Worm (Caenorhabditis elegans) whole organism, late embryonic: ENCODE measurements around the gene F13B12.4.
A peak's percentile ranks its signal among the peaks of the same experiment; 100 is the strongest.

ENCODE experiments used
- C38D4.7 ChIP-seq: fragments of 200-800 bp; sonication (Bioruptor generic); optimal IDR thresholded peaks from 2 replicates; lab custom pipeline; 2018; ENCODE audit warnings: mild to moderate bottlenecking, missing genetic modification characterization, moderate library complexity, missing compliant biosample characterization
- F13H6.1 ChIP-seq: sonication (generic microtip); optimal IDR thresholded peaks from 2 replicates; lab custom pipeline; 2016; ENCODE audit warnings: missing genetic modification characterization, missing compliant biosample characterization
- K02D7.2 ChIP-seq: sonication (generic microtip); optimal IDR thresholded peaks from 2 replicates; lab custom pipeline; 2017; ENCODE audit warnings: mild to moderate bottlenecking, missing genetic modification characterization, missing compliant biosample characterization
- ahr-1 ChIP-seq: sonication (generic microtip); optimal IDR thresholded peaks from 2 replicates; lab custom pipeline; 2016; ENCODE audit warnings: missing genetic modification characterization, missing compliant biosample characterization
- ceh-18 ChIP-seq: sonication (generic microtip); optimal IDR thresholded peaks from 2 replicates; lab custom pipeline; 2016; ENCODE audit warnings: missing genetic modification characterization, missing compliant biosample characterization
- ceh-19 ChIP-seq: fragments of 200-800 bp; sonication (Bioruptor generic); optimal IDR thresholded peaks from 2 replicates; lab custom pipeline; 2018; ENCODE audit warnings: mild to moderate bottlenecking, missing genetic modification characterization, missing compliant biosample characterization
- ceh-22 ChIP-seq: sonication (generic microtip); optimal IDR thresholded peaks from 2 replicates; lab custom pipeline; 2017; ENCODE audit warnings: missing biosample characterization, missing genetic modification characterization
- ceh-24 ChIP-seq: sonication (generic microtip); optimal IDR thresholded peaks from 2 replicates; lab custom pipeline; 2016; ENCODE audit warnings: mild to moderate bottlenecking, missing genetic modification characterization, missing compliant biosample characterization
- ceh-30 ChIP-seq: fragments of 150-350 bp; optimal IDR thresholded peaks from 2 replicates; lab custom pipeline; 2014; ENCODE audit warnings: missing biosample characterization, missing genetic modification characterization
- ceh-34 ChIP-seq: sonication (generic microtip); optimal IDR thresholded peaks from 2 replicates; lab custom pipeline; 2016; ENCODE audit warnings: mild to moderate bottlenecking, missing genetic modification characterization, missing compliant biosample characterization
- ceh-48 ChIP-seq: sonication (generic microtip); optimal IDR thresholded peaks from 2 replicates; lab custom pipeline; 2016; ENCODE audit warnings: missing genetic modification characterization, inconsistent platforms, missing compliant biosample characterization
- ceh-6 ChIP-seq: fragments of 200-800 bp; sonication (Bioruptor generic); optimal IDR thresholded peaks from 2 replicates; lab custom pipeline; 2018; ENCODE audit warnings: mild to moderate bottlenecking, missing genetic modification characterization, missing compliant biosample characterization
- che-1 ChIP-seq: sonication (generic microtip); optimal IDR thresholded peaks from 2 replicates; lab custom pipeline; 2016; ENCODE audit warnings: mild to moderate bottlenecking, missing genetic modification characterization, missing compliant biosample characterization
- dve-1 ChIP-seq: sonication (generic microtip); optimal IDR thresholded peaks from 2 replicates; lab custom pipeline; 2017; ENCODE audit warnings: antibody characterized with exemption, mild to moderate bottlenecking, missing genetic modification characterization, missing compliant biosample characterization
- elt-2 ChIP-seq: sonication (generic microtip); optimal IDR thresholded peaks from 2 replicates; lab custom pipeline; 2016; ENCODE audit warnings: missing genetic modification reagents, missing genetic modification characterization, missing compliant biosample characterization
- ets-4 ChIP-seq: sonication (generic microtip); optimal IDR thresholded peaks from 2 replicates; lab custom pipeline; 2016; ENCODE audit warnings: missing genetic modification characterization, missing compliant biosample characterization
- eyg-1 ChIP-seq: sonication (generic microtip); optimal IDR thresholded peaks from 2 replicates; lab custom pipeline; 2016; ENCODE audit warnings: missing genotype, missing genetic modification characterization, missing compliant biosample characterization
- fax-1 ChIP-seq: sonication (generic microtip); optimal IDR thresholded peaks from 2 replicates; lab custom pipeline; 2016; ENCODE audit warnings: missing genotype, missing genetic modification characterization, missing compliant biosample characterization
- fkh-10 ChIP-seq: fragments of 150-350 bp; optimal IDR thresholded peaks from 2 replicates; lab custom pipeline; 2014; ENCODE audit warnings: missing biosample characterization, missing genetic modification reagents, missing genetic modification characterization
- gmeb-2 ChIP-seq: sonication (generic microtip); optimal IDR thresholded peaks from 2 replicates; lab custom pipeline; 2016; ENCODE audit warnings: missing genetic modification characterization, inconsistent platforms, missing compliant biosample characterization
- hlh-13 ChIP-seq: fragments of 200-800 bp; sonication (Bioruptor generic); optimal IDR thresholded peaks from 2 replicates; lab custom pipeline; 2018; ENCODE audit warnings: mild to moderate bottlenecking, missing genetic modification characterization, missing compliant biosample characterization
- hlh-15 ChIP-seq: sonication (generic microtip); optimal IDR thresholded peaks from 2 replicates; lab custom pipeline; 2016; ENCODE audit warnings: missing genetic modification characterization, missing compliant biosample characterization
- hlh-8 ChIP-seq: sonication (generic microtip); optimal IDR thresholded peaks from 2 replicates; lab custom pipeline; 2016; ENCODE audit warnings: missing genotype, missing genetic modification characterization, missing compliant biosample characterization
- madf-2 ChIP-seq: sonication (generic microtip); optimal IDR thresholded peaks from 2 replicates; lab custom pipeline; 2017; ENCODE audit warnings: missing genetic modification characterization, missing compliant biosample characterization
- odd-2 ChIP-seq: sonication (generic microtip); optimal IDR thresholded peaks from 2 replicates; lab custom pipeline; 2017; ENCODE audit warnings: antibody characterized with exemption, mild to moderate bottlenecking, missing genetic modification characterization, missing compliant biosample characterization
- pat-9 ChIP-seq: fragments of 200-800 bp; sonication (Bioruptor generic); optimal IDR thresholded peaks from 2 replicates; lab custom pipeline; 2018; ENCODE audit warnings: mild to moderate bottlenecking, missing genetic modification characterization, moderate library complexity, missing compliant biosample characterization
- pax-1 ChIP-seq: fragments of 150-350 bp; optimal IDR thresholded peaks from 2 replicates; lab custom pipeline; 2014; ENCODE audit warnings: missing biosample characterization, missing genetic modification characterization
- pros-1 ChIP-seq: fragments of 150-350 bp; optimal IDR thresholded peaks from 2 replicates; lab custom pipeline; 2014; ENCODE audit warnings: missing biosample characterization, missing genetic modification reagents, missing genetic modification characterization
- ref-2 ChIP-seq: sonication (generic microtip); optimal IDR thresholded peaks from 2 replicates; lab custom pipeline; 2016; ENCODE audit warnings: missing genetic modification characterization, missing compliant biosample characterization
- syd-9 ChIP-seq: sonication (generic microtip); optimal IDR thresholded peaks from 2 replicates; lab custom pipeline; 2016; ENCODE audit warnings: mild to moderate bottlenecking, missing genetic modification characterization, moderate library complexity, missing compliant biosample characterization
- tbx-2 ChIP-seq: sonication (generic microtip); optimal IDR thresholded peaks from 2 replicates; lab custom pipeline; 2016; ENCODE audit warnings: missing genetic modification characterization, missing compliant biosample characterization
- ttx-3 ChIP-seq: sonication (generic microtip); optimal IDR thresholded peaks from 2 replicates; lab custom pipeline; 2016; ENCODE audit warnings: missing genetic modification reagents, missing genetic modification characterization, missing compliant biosample characterization
- unc-3 ChIP-seq, 2 experiments: fragments of 200-800 bp in 1 of 2; sonication (Bioruptor generic) in 1 of 2; sonication (generic microtip) in 1 of 2; conservative IDR thresholded peaks in 1 of 2; optimal IDR thresholded peaks in 1 of 2; 2 replicates each; pipeline versions ENCODE4 v1.3.6 to Lab custom; 2016 to 2022; ENCODE audit warnings: missing compliant biosample characterization in 2 of 2, missing genetic modification characterization in 2 of 2, missing genetic modification reagents in 1 of 2
- unc-42 ChIP-seq: sonication (generic microtip); optimal IDR thresholded peaks from 2 replicates; lab custom pipeline; 2016; ENCODE audit warnings: missing genotype, missing genetic modification characterization, missing compliant biosample characterization
- unc-55 ChIP-seq: sonication (generic microtip); optimal IDR thresholded peaks from 2 replicates; lab custom pipeline; 2017; ENCODE audit warnings: missing biosample characterization, missing genetic modification reagents, missing genetic modification characterization
- unc-86 ChIP-seq: sonication (generic microtip); optimal IDR thresholded peaks from 2 replicates; lab custom pipeline; 2016; ENCODE audit warnings: missing genetic modification characterization, missing compliant biosample characterization

The F13B12.4 gene

DNA sequence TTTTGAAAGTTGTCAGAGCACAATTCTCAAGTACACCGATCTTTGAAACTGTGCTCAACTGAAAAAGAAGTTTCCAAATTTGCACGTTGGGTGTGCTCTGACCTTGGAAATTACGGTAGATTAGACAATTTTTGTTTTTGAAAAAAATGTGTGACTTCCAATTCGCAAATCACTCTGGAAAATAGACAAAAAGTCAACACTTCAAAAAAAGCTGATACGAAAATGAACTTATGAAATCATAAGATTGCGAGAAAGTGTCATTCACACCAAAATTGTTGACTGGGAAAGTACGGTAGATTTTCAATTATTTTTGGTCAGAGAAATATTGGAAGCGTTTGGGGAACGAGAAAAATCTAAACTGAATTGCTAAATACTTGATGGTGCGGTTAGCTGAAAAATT lies 17.6 kb upstream of the F13B12.4 start:
- no peak for TF ChIP-seq unc-42 (tag; lab: Kevin White, UChicago)
- TF ChIP-seq unc-55 (GFP tag; lab: Kevin White, UChicago) = no peak
- TF ChIP-seq ceh-22 = no peak
- TF ChIP-seq pros-1 (tag; lab: Kevin White, UChicago) = no peak
- no peak for TF ChIP-seq syd-9 (tag; lab: Kevin White, UChicago)
- TF ChIP-seq che-1 (tag; lab: Kevin White, UChicago) = no peak
- no peak for TF ChIP-seq madf-2
- TF ChIP-seq odd-2 (tag; lab: Kevin White, UChicago) = no peak
- no peak for TF ChIP-seq pax-1 (tag; lab: Kevin White, UChicago)
- no peak for TF ChIP-seq ets-4 (tag; lab: Kevin White, UChicago)
- no peak for TF ChIP-seq unc-3 (GFP tag; conservative IDR thresholded peaks at IDR 0.05; lab: Robert Waterston, UW)
- no peak for TF ChIP-seq unc-3 (tag; optimal IDR thresholded peaks at IDR 0.05; lab: Kevin White, UChicago)
- no peak for TF ChIP-seq K02D7.2
- no peak for TF ChIP-seq ceh-6

DNA sequence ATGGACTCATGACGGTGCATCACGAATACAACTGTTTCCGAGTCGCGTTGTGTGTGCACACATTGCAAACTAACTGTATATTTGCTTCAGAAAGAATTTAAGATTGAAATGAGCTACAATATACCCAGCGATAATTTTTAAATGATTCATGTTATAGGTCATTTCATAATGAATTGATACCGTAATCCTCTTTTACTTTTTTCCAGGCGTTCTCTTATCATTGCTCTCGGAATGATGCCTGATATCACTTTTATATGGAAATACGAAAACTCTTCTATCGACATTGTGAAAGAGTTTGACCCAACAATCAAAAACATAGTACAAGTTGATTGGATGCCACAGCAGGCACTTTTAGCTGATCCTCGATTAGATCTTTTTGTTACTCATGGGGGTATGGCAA lies 16.7 kb upstream of the F13B12.4 start:
- TF ChIP-seq che-1 (tag; lab: Kevin White, UChicago) (no peak), gmeb-2 (no peak), dve-1 (no peak), fax-1 (tag; lab: Kevin White, UChicago) (no peak), ref-2 (tag; lab: Kevin White, UChicago) (no peak), unc-3 (GFP tag; conservative IDR thresholded peaks at IDR 0.05; lab: Robert Waterston, UW) (no peak), unc-3 (tag; optimal IDR thresholded peaks at IDR 0.05; lab: Kevin White, UChicago) (no peak), ceh-48 (tag; lab: Kevin White, UChicago) (no peak), ceh-18 (tag; lab: Kevin White, UChicago) (no peak), K02D7.2 (no peak), hlh-15 (tag; lab: Kevin White, UChicago) (no peak), ahr-1 (no peak), unc-42 (tag; lab: Kevin White, UChicago) (no peak), ceh-30 (no peak), eyg-1 (tag; lab: Kevin White, UChicago) (no peak), tbx-2 (tag; lab: Kevin White, UChicago) (no peak), pax-1 (tag; lab: Kevin White, UChicago) (no peak)

DNA sequence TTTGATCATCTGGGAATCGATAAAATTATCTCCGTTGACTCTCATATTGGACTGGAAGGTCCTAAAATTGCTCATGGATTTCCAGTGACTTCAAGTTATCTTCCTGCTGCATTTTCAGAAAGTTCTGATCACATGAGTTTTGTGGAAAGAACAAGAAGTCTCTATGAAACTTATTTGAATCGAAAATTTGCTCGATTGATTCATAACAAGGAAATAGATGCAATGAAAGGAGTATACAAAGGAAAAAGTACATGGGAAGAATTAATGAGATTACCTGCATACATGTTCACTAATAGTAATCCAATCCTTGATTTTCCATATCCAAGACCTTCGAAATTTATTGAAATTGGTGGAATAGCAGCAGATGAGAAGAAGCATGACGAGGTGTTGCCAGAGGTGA lies 16.1 kb upstream of the F13B12.4 start:
- TF ChIP-seq hlh-8 (tag; lab: Kevin White, UChicago) = no peak
- TF ChIP-seq unc-86 (tag; lab: Kevin White, UChicago) = no peak
- TF ChIP-seq ceh-19 = no peak

DNA sequence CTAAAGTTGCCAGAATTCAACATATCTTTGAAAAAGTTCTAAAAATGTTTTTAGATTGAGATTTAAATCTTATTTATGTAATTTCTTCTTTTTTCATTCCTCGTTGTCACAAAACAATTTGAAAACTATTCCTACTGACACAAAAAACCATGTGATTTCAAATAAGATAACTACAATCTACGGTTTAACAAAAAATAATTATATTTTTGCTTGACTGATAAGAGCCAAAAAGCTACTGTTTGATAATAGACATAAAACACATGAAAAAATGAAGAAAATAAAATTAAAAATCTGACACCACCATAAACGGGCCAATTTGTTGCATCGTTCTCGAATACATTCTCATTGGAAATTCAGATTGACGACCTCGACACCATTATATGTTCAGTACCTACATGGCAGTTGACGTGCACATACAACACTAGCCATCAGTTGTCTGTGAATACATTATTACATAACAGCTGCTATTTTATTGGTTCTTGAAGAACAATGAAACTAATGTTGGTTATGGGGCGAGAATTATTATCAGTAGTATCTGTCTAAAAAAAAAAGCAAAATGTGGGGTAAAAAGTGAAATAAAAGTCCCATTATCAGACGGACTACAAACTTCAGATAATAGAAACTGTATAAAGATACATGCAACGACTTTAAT lies 14.4 kb upstream of the F13B12.4 start, which contains the start of gene ugt-43:
Gene ugt-43, plus strand, starts transcription at position 602 of the 652 bp plus-strand sequence.
- no peak for TF ChIP-seq C38D4.7
- TF ChIP-seq F13H6.1 = no peak
- TF ChIP-seq fax-1 (tag; lab: Kevin White, UChicago) = no peak
- TF ChIP-seq elt-2 (tag; lab: Kevin White, UChicago) = peak; percentile 5
- no peak for TF ChIP-seq fkh-10 (GFP tag; lab: Kevin White, UChicago)
- no peak for TF ChIP-seq ceh-30
- TF ChIP-seq K02D7.2 = no peak

DNA sequence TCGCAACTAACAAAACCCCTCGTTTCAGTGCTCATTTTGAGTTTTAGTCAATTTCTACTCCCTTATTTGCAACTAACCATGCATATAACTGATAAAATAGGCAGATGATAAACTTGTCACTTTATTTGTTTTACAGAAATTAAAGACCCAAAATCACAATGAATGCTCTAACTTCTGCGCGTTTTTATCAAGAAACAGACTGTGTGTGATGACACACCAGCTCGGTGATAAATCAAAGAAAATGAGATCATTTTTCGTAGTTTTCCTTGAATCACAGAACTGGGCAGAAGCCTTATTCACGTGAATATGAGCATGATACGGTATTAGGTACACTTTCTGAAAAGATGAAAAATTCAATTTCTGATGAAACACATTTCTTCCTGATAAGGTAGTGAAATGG lies 13.4 kb upstream of the F13B12.4 start:
- TF ChIP-seq elt-2 (tag; lab: Kevin White, UChicago) = peak; percentile 42
- no peak for TF ChIP-seq ceh-34 (tag; lab: Kevin White, UChicago)
- TF ChIP-seq ceh-24 (tag; lab: Kevin White, UChicago) = no peak
- no peak for TF ChIP-seq ceh-19
- no peak for TF ChIP-seq ttx-3 (tag; lab: Kevin White, UChicago)
- no peak for TF ChIP-seq hlh-13 (GFP tag; lab: Kevin White, UChicago)
- no peak for TF ChIP-seq pat-9 (tag; lab: Kevin White, UChicago)
- no peak for TF ChIP-seq unc-55 (GFP tag; lab: Kevin White, UChicago)
- no peak for TF ChIP-seq K02D7.2
